Worm (Caenorhabditis elegans): ENCODE data around the gene F58F9.3.
"Not testable (repeated sequence)": the region's sequence is repeated elsewhere in the genome, so short reads cannot be mapped to it uniquely, and the experiment has no call there.

Gene F58F9.3

ce11 chrIV:6248486-6248885 lies 15.4 kb downstream of the F58F9.3 start, which contains the start of gene acox-3:
acox-3 (minus strand) TSS chrIV:6248492.
- TF ChIP-seq med-1 (GFP tag; optimal IDR thresholded peaks at IDR 0.05; ENCODE audit: insufficient read depth), result no peak
- TF ChIP-seq ztf-29 (GFP tag; IDR thresholded peaks at IDR 0.05), result no peak

ce11 chrIV:6249591-6249990 lies 16.6 kb downstream of the F58F9.3 start, which contains the start of gene F58F9.1:
F58F9.1 (plus strand) TSS chrIV:6249841.
- no peak for TF ChIP-seq cog-1 (tag; optimal IDR thresholded peaks at IDR 0.05)
- TF ChIP-seq ztf-29 (GFP tag; IDR thresholded peaks at IDR 0.05), result no peak
- no peak for TF ChIP-seq flt-1 (GFP tag; IDR thresholded peaks at IDR 0.05)
- TF ChIP-seq tab-1 (GFP tag; IDR thresholded peaks at IDR 0.05), result no peak
- no peak for TF ChIP-seq med-1 (GFP tag; optimal IDR thresholded peaks at IDR 0.05; ENCODE audit: insufficient read depth)
- TF ChIP-seq klf-2 (GFP tag; conservative IDR thresholded peaks at IDR 0.05), result no peak
- no peak for TF ChIP-seq T22C8.4 (GFP tag; IDR thresholded peaks at IDR 0.05)
- TF ChIP-seq ztf-23 (GFP tag; IDR thresholded peaks at IDR 0.05), result no peak
- no peak for TF ChIP-seq ref-1 (GFP tag; conservative IDR thresholded peaks at IDR 0.05)

- TF ChIP-seq ztf-29, T22C8.4, ztf-23 (GFP tag; IDR thresholded peaks at IDR 0.05): not testable (repeated sequence)
Measured at ce11 chrIV:6253000-6253399, 20.0 kb downstream of the F58F9.3 start, which contains the start of gene T13A10.2. T13A10.2 (plus strand) TSS chrIV:6253300.

ce11 chrIV:6254635-6255034 lies 21.6 kb downstream of the F58F9.3 start, which contains the start of gene T13A10.64:
T13A10.64 (plus strand) TSS chrIV:6254935.
- no peak for TF ChIP-seq cog-1 (tag; optimal IDR thresholded peaks at IDR 0.05)
- TF ChIP-seq med-1 (GFP tag; optimal IDR thresholded peaks at IDR 0.05; ENCODE audit: insufficient read depth), result no peak
- TF ChIP-seq ref-1 (GFP tag; conservative IDR thresholded peaks at IDR 0.05), result no peak
- no peak for TF ChIP-seq klf-2 (GFP tag; conservative IDR thresholded peaks at IDR 0.05)
- TF ChIP-seq ztf-29 (GFP tag; IDR thresholded peaks at IDR 0.05), result no peak
- TF ChIP-seq flt-1 (GFP tag; IDR thresholded peaks at IDR 0.05), result no peak
- no peak for TF ChIP-seq tab-1 (GFP tag; IDR thresholded peaks at IDR 0.05)
- no peak for TF ChIP-seq ztf-23 (GFP tag; IDR thresholded peaks at IDR 0.05)

- no peak for TF ChIP-seq cog-1 (tag; optimal IDR thresholded peaks at IDR 0.05)
- no peak for TF ChIP-seq ztf-29 (GFP tag; IDR thresholded peaks at IDR 0.05)
- no peak for TF ChIP-seq klf-2 (GFP tag; conservative IDR thresholded peaks at IDR 0.05)
- TF ChIP-seq tab-1 (GFP tag; IDR thresholded peaks at IDR 0.05), result no peak
- TF ChIP-seq med-1 (GFP tag; optimal IDR thresholded peaks at IDR 0.05; ENCODE audit: insufficient read depth), result no peak
- no peak for TF ChIP-seq T22C8.4 (GFP tag; IDR thresholded peaks at IDR 0.05)
- no peak for TF ChIP-seq ztf-23 (GFP tag; IDR thresholded peaks at IDR 0.05)
- TF ChIP-seq flt-1 (GFP tag; IDR thresholded peaks at IDR 0.05), result no peak
- no peak for TF ChIP-seq ref-1 (GFP tag; conservative IDR thresholded peaks at IDR 0.05)
Measured at ce11 chrIV:6258967-6259366, 25.9 kb downstream of the F58F9.3 start.

- TF ChIP-seq cog-1 (tag; optimal IDR thresholded peaks at IDR 0.05) (no peak), ref-1 (GFP tag; conservative IDR thresholded peaks at IDR 0.05) (no peak), ztf-29 (GFP tag; IDR thresholded peaks at IDR 0.05) (no peak), T22C8.4 (GFP tag; IDR thresholded peaks at IDR 0.05) (no peak), flt-1 (GFP tag; IDR thresholded peaks at IDR 0.05) (no peak), tab-1 (GFP tag; IDR thresholded peaks at IDR 0.05) (no peak), klf-2 (GFP tag; conservative IDR thresholded peaks at IDR 0.05) (no peak), ztf-23 (GFP tag; IDR thresholded peaks at IDR 0.05) (no peak), med-1 (GFP tag; optimal IDR thresholded peaks at IDR 0.05; ENCODE audit: insufficient read depth) (no peak)
Measured at ce11 chrIV:6259732-6260131, 26.7 kb downstream of the F58F9.3 start, which contains the start of gene nlp-16. nlp-16 (minus strand) TSS chrIV:6259832.

- TF ChIP-seq med-1 (GFP tag; optimal IDR thresholded peaks at IDR 0.05; ENCODE audit: insufficient read depth) (no peak), flt-1 (GFP tag; IDR thresholded peaks at IDR 0.05) (no peak), ref-1 (GFP tag; conservative IDR thresholded peaks at IDR 0.05) (no peak), ztf-23 (GFP tag; IDR thresholded peaks at IDR 0.05) (no peak), tab-1 (GFP tag; IDR thresholded peaks at IDR 0.05) (no peak)
Measured at ce11 chrIV:6263244-6263643, 30.2 kb downstream of the F58F9.3 start, which contains the start of gene srv-28. srv-28 (minus strand) TSS chrIV:6263344.

ce11 chrIV:6266499-6266898 lies 33.5 kb downstream of the F58F9.3 start, which contains the start of gene srv-29:
srv-29 (minus strand) TSS chrIV:6266599.
- no peak for TF ChIP-seq ztf-23 (GFP tag; IDR thresholded peaks at IDR 0.05)
- TF ChIP-seq klf-2 (GFP tag; conservative IDR thresholded peaks at IDR 0.05), result no peak
- TF ChIP-seq cog-1 (tag; optimal IDR thresholded peaks at IDR 0.05), result no peak
- TF ChIP-seq flt-1 (GFP tag; IDR thresholded peaks at IDR 0.05), result no peak

ce11 chrIV:6269346-6269745 lies 36.3 kb downstream of the F58F9.3 start, which contains the start of gene srv-30:
srv-30 (minus strand) TSS chrIV:6269446.
- no peak for TF ChIP-seq flt-1 (GFP tag; IDR thresholded peaks at IDR 0.05)
- TF ChIP-seq med-1 (GFP tag; optimal IDR thresholded peaks at IDR 0.05; ENCODE audit: insufficient read depth), result no peak
- TF ChIP-seq klf-2 (GFP tag; conservative IDR thresholded peaks at IDR 0.05), result no peak
- TF ChIP-seq ztf-23 (GFP tag; IDR thresholded peaks at IDR 0.05), result no peak
- TF ChIP-seq ztf-29 (GFP tag; IDR thresholded peaks at IDR 0.05), result no peak
- TF ChIP-seq ref-1 (GFP tag; conservative IDR thresholded peaks at IDR 0.05), result no peak
- no peak for TF ChIP-seq tab-1 (GFP tag; IDR thresholded peaks at IDR 0.05)
- no peak for TF ChIP-seq T22C8.4 (GFP tag; IDR thresholded peaks at IDR 0.05)
- no peak for TF ChIP-seq cog-1 (tag; optimal IDR thresholded peaks at IDR 0.05)

ce11 chrIV:6271923-6272322 lies 38.9 kb downstream of the F58F9.3 start, which contains the start of gene srv-31:
srv-31 (minus strand) TSS chrIV:6272023.
- TF ChIP-seq ztf-23 (GFP tag; IDR thresholded peaks at IDR 0.05) (no peak), ztf-29 (GFP tag; IDR thresholded peaks at IDR 0.05) (no peak), tab-1 (GFP tag; IDR thresholded peaks at IDR 0.05) (no peak), cog-1 (tag; optimal IDR thresholded peaks at IDR 0.05) (no peak), med-1 (GFP tag; optimal IDR thresholded peaks at IDR 0.05; ENCODE audit: insufficient read depth) (no peak), flt-1 (GFP tag; IDR thresholded peaks at IDR 0.05) (no peak), ref-1 (GFP tag; conservative IDR thresholded peaks at IDR 0.05) (no peak), klf-2 (GFP tag; conservative IDR thresholded peaks at IDR 0.05) (no peak), T22C8.4 (GFP tag; IDR thresholded peaks at IDR 0.05) (no peak)

Measured in whole organism, midembryonic.